Worm (Caenorhabditis elegans) whole organism, midembryonic: ENCODE data around the gene T21D12.7.

ENCODE experiments used
- T22C8.4 ChIP-seq: fragments of 200-800 bp; sonication (Bioruptor generic); IDR thresholded peaks from 2 replicates; pipeline ENCODE4 v1.3.6; 2022; ENCODE audit warnings: missing genetic modification characterization, missing compliant biosample characterization
- cog-1 ChIP-seq: sonication (generic microtip); optimal IDR thresholded peaks from 2 replicates; lab custom pipeline; 2016; ENCODE audit warnings: missing genetic modification characterization, missing compliant biosample characterization
- flt-1 ChIP-seq: fragments of 200-800 bp; sonication (Bioruptor generic); IDR thresholded peaks from 2 replicates; pipeline ENCODE4 v1.3.6; 2022; ENCODE audit warnings: missing genetic modification characterization, missing compliant biosample characterization
- klf-2 ChIP-seq: fragments of 200-800 bp; sonication (Bioruptor generic); conservative IDR thresholded peaks from 2 replicates; pipeline ENCODE4 v1.3.6; 2022; ENCODE audit warnings: missing genetic modification reagents, missing genetic modification characterization, missing compliant biosample characterization
- med-1 ChIP-seq: sonication (generic microtip); optimal IDR thresholded peaks from 2 replicates; lab custom pipeline; 2017; ENCODE audit warnings: missing genetic modification characterization, mild to moderate bottlenecking, missing compliant biosample characterization, antibody characterized with exemption, missing genetic modification reagents; ENCODE audit not compliant: insufficient read depth
- ref-1 ChIP-seq: fragments of 200-800 bp; sonication (Bioruptor generic); conservative IDR thresholded peaks from 2 replicates; pipeline ENCODE4 v1.3.6; 2022; ENCODE audit warnings: missing genetic modification reagents, missing genetic modification characterization, missing compliant biosample characterization
- tab-1 ChIP-seq: fragments of 200-800 bp; sonication (Bioruptor generic); IDR thresholded peaks from 2 replicates; pipeline ENCODE4 v1.3.6; 2022; ENCODE audit warnings: missing genetic modification characterization, missing compliant biosample characterization
- ztf-23 ChIP-seq: fragments of 200-800 bp; sonication (Bioruptor generic); IDR thresholded peaks from 2 replicates; pipeline ENCODE4 v1.3.6; 2022; ENCODE audit warnings: missing genetic modification reagents, missing genetic modification characterization, missing compliant biosample characterization
- ztf-29 ChIP-seq: fragments of 200-800 bp; sonication (Bioruptor generic); IDR thresholded peaks from 2 replicates; pipeline ENCODE4 v1.3.6; 2022; ENCODE audit warnings: missing genetic modification reagents, missing genetic modification characterization, missing compliant biosample characterization

- no peak for TF ChIP-seq T22C8.4 (GFP tag; lab: Robert Waterston, UW)
- no peak for TF ChIP-seq flt-1
- TF ChIP-seq tab-1 = no peak
- TF ChIP-seq klf-2 (GFP tag; lab: Robert Waterston, UW) = no peak
- no peak for TF ChIP-seq med-1 (GFP tag; lab: Kevin White, UChicago)
- no peak for TF ChIP-seq ztf-29 (GFP tag; lab: Robert Waterston, UW)
- no peak for TF ChIP-seq cog-1 (tag; lab: Kevin White, UChicago)
- TF ChIP-seq ref-1 (GFP tag; lab: Robert Waterston, UW) = no peak
- TF ChIP-seq ztf-23 (GFP tag; lab: Robert Waterston, UW) = no peak
Observed at ce11 chrIV:320380-320779, 29.1 kb upstream of the T21D12.7 start, which contains the start of gene dsc-4.
